Fruit fly (Drosophila melanogaster): ENCODE data around the gene obst-A.

The obst-A gene

DNA sequence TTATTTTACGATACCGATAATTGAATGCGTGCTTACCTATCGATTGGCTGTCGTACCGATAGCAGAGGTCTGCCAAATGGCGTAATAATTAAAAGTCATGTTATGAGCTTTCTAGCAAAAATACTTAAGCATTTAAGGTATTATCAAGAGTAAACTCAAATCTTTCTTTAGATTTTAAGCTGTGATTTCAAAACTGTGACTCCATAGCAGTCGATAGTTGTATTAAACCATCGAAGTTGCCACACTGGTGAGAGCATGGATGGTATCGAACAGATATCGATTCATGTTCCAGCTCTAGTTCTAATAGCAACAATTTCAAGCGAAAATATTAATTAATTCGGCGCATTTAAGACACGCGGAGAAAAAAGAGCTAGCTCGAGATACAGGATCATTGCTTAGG lies 11.4 kb downstream of the obst-A start, which contains the start of the genes CG17068 and Rab10 (continued):
- TF ChIP-seq ara (GFP tag; IDR thresholded peaks at IDR 0.05): no peak
- peak; percentile 89 for TF ChIP-seq CG14860 (GFP tag; IDR thresholded peaks at IDR 0.05; ENCODE audit: partially characterized antibody)
- TF ChIP-seq psq (GFP tag; optimal IDR thresholded peaks at IDR 0.05): no peak
- no peak for TF ChIP-seq TFAM (GFP tag; optimal IDR thresholded peaks at IDR 0.05)
- no peak for TF ChIP-seq CG6689 (GFP tag; IDR thresholded peaks at IDR 0.05)
- peak; percentile 31 for TF ChIP-seq CG2712 (tag; optimal IDR thresholded peaks at IDR 0.05)
- no peak for TF ChIP-seq CG11504 (tag; optimal IDR thresholded peaks at IDR 0.05)
- no peak for TF ChIP-seq Hand (GFP tag; optimal IDR thresholded peaks at IDR 0.05)
- no peak for TF ChIP-seq ttk (GFP tag; IDR thresholded peaks at IDR 0.05)
- peak; percentile 81 for TF ChIP-seq CG2116 (GFP tag; optimal IDR thresholded peaks at IDR 0.05)
- no peak for TF ChIP-seq gem (tag; optimal IDR thresholded peaks at IDR 0.05)
- no peak for TF ChIP-seq CG31224 (GFP tag; IDR thresholded peaks at IDR 0.05)
- no peak for TF ChIP-seq Gsc (GFP tag; IDR thresholded peaks at IDR 0.05)
- no peak for TF ChIP-seq CG4707 (GFP tag; optimal IDR thresholded peaks at IDR 0.05)
- no peak for TF ChIP-seq CG2875 (GFP tag; optimal IDR thresholded peaks at IDR 0.05)
- peak; percentile 94 for TF ChIP-seq CG13287 (GFP tag; IDR thresholded peaks at IDR 0.05; ENCODE audit: partially characterized antibody)
- TF ChIP-seq pros (GFP tag; optimal IDR thresholded peaks at IDR 0.05): no peak
- peak; percentile 43 for TF ChIP-seq stwl (tag; optimal IDR thresholded peaks at IDR 0.05)
- TF ChIP-seq repo (GFP tag; optimal IDR thresholded peaks at IDR 0.05): no peak
- no peak for TF ChIP-seq Stat92E (GFP tag; optimal IDR thresholded peaks at IDR 0.05)
- no peak for TF ChIP-seq CG7556 (GFP tag; optimal IDR thresholded peaks at IDR 0.05)
- TF ChIP-seq pzg (GFP tag; optimal IDR thresholded peaks at IDR 0.05): peak; percentile 75
- TF ChIP-seq CG10274 (GFP tag; optimal IDR thresholded peaks at IDR 0.05): no peak
- TF ChIP-seq CG8290 (GFP tag; optimal IDR thresholded peaks at IDR 0.05): peak; percentile 44
- TF ChIP-seq CG8290 (tag; optimal IDR thresholded peaks at IDR 0.05): peak in 1 of 2 experiments; percentile 12
- TF ChIP-seq CG10462 (GFP tag; optimal IDR thresholded peaks at IDR 0.05): no peak
- TF ChIP-seq CG32772 (GFP tag; IDR thresholded peaks at IDR 0.05): no peak
- no peak for TF ChIP-seq CG17612 (GFP tag; IDR thresholded peaks at IDR 0.05)
- TF ChIP-seq CG15601 (tag; optimal IDR thresholded peaks at IDR 0.05): no peak
- peak; percentile 93; the same call in 2 of the 3 replicates for TF ChIP-seq hb (GFP tag; IDR thresholded peaks at IDR 0.05; ENCODE audit: partially characterized antibody)
- no peak for TF ChIP-seq ham (GFP tag; IDR thresholded peaks at IDR 0.05)
- TF ChIP-seq Drgx (GFP tag; IDR thresholded peaks at IDR 0.05): no peak
- TF ChIP-seq CG10321 (GFP tag; IDR thresholded peaks at IDR 0.05): no peak
- TF ChIP-seq CG4360 (GFP tag; IDR thresholded peaks at IDR 0.05): no peak
- no peak for TF ChIP-seq CG17385 (GFP tag; optimal IDR thresholded peaks at IDR 0.05)
- TF ChIP-seq Mes4 (GFP tag; optimal IDR thresholded peaks at IDR 0.05): no peak
- TF ChIP-seq CG3726 (GFP tag; IDR thresholded peaks at IDR 0.05): no peak
- TF ChIP-seq dati (GFP tag; IDR thresholded peaks at IDR 0.05): no peak
- TF ChIP-seq Nf-YC (tag; optimal IDR thresholded peaks at IDR 0.05): no peak
- no peak for TF ChIP-seq CG18476 (GFP tag; optimal IDR thresholded peaks at IDR 0.05)
- TF ChIP-seq jigr1 (GFP tag; IDR thresholded peaks at IDR 0.05): no peak
- no peak for TF ChIP-seq CG8944 (GFP tag; optimal IDR thresholded peaks at IDR 0.05)
- no peak for TF ChIP-seq Nf-YB (GFP tag; optimal IDR thresholded peaks at IDR 0.05)
- TF ChIP-seq sima (GFP tag; optimal IDR thresholded peaks at IDR 0.05): no peak
- no peak for TF ChIP-seq CG11695 (GFP tag; IDR thresholded peaks at IDR 0.05)
- TF ChIP-seq CG4404 (GFP tag; IDR thresholded peaks at IDR 0.05): no peak
- no peak for TF ChIP-seq sim (GFP tag; IDR thresholded peaks at IDR 0.05)
- no peak for TF ChIP-seq tap (tag; optimal IDR thresholded peaks at IDR 0.05)
- no peak for TF ChIP-seq CG2678 (tag; optimal IDR thresholded peaks at IDR 0.05)
- TF ChIP-seq CG14710 (tag; optimal IDR thresholded peaks at IDR 0.05): peak; percentile 68
- TF ChIP-seq CG4424 (GFP tag; optimal IDR thresholded peaks at IDR 0.05): peak; percentile 12
- TF ChIP-seq CG3847 (GFP tag; IDR thresholded peaks at IDR 0.05): no peak; the same call in 1 of the 2 replicates

All from whole organism, embryonic.